Fruit fly (Drosophila melanogaster): Measurements from ENCODE around the gene Or65b.

dm6 chr3L:6307298-6307697, 18.1 kb upstream of the Or65b start:
- no peak for TF ChIP-seq Deaf1 (tag; optimal IDR thresholded peaks at IDR 0.05)
- TF ChIP-seq ab (GFP tag; optimal IDR thresholded peaks at IDR 0.05) = no peak
- no peak for TF ChIP-seq ac (GFP tag; optimal IDR thresholded peaks at IDR 0.05)
- TF ChIP-seq CG14441 (GFP tag; IDR thresholded peaks at IDR 0.05) = no peak
